Worm (Caenorhabditis elegans): Measurements from ENCODE around the gene tsp-18.

DNA sequence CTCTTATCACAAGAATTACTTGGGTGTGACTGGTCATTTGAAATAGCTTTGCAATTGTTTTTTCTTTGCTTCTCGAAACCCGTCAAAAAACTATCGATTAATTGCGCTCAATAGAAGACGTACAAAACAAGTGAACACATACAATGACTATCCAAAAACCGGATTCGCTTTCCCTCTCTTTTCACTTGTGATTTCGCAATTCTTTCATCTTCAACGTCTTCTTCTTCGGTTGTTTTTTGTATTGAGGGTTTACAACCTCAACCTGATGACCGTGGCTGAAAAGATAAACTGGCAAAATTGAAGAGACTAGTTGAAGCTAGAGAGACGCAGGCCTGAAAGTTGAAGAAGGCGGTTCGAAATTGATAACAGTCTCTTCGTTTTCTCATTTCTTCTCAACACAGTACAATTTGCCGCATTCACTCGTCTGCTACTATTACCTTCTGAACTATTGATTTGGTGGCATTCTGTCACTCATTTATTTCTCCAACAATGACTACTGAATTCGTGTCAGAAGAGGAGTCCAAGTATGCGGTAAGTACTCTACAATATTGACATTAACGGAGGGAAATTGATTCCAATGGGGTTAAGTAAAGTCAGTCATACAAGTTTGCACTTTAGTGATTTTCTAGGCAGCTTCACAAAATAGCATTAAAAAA, 18.3 kb upstream of the tsp-18 start:
- TF ChIP-seq unc-39 (tag; optimal IDR thresholded peaks at IDR 0.05), result no peak
- no peak for TF ChIP-seq zag-1 (tag; optimal IDR thresholded peaks at IDR 0.05)
- no peak for TF ChIP-seq nhr-23 (tag; optimal IDR thresholded peaks at IDR 0.05)
- no peak for TF ChIP-seq ceh-82 (tag; optimal IDR thresholded peaks at IDR 0.05)

Data from whole organism, L2 larva.